Fruit fly (Drosophila melanogaster): ENCODE data around the gene Taf9.

Taf9 gene

dm6 chrX:17882769-17883168 is 40.8 kb downstream of the Taf9 start:
- TF ChIP-seq CG12769 (tag; optimal IDR thresholded peaks at IDR 0.05), result no peak
- TF ChIP-seq klu (GFP tag; IDR thresholded peaks at IDR 0.05), result no peak
- TF ChIP-seq CG13424 (tag; optimal IDR thresholded peaks at IDR 0.05), result no peak
- no peak for TF ChIP-seq dpn (GFP tag; optimal IDR thresholded peaks at IDR 0.05)
- TF ChIP-seq CG11456 (GFP tag; IDR thresholded peaks at IDR 0.05), result no peak
- no peak for TF ChIP-seq chn (GFP tag; optimal IDR thresholded peaks at IDR 0.05)
- no peak for TF ChIP-seq CG4282 (GFP tag; optimal IDR thresholded peaks at IDR 0.05)
- no peak for TF ChIP-seq onecut (GFP tag; IDR thresholded peaks at IDR 0.05)
- no peak for TF ChIP-seq wek (GFP tag; optimal IDR thresholded peaks at IDR 0.05)
- no peak for TF ChIP-seq nau (GFP tag; optimal IDR thresholded peaks at IDR 0.05)
- no peak for TF ChIP-seq eve (GFP tag; optimal IDR thresholded peaks at IDR 0.05)
- TF ChIP-seq CG13296 (GFP tag; optimal IDR thresholded peaks at IDR 0.05), result no peak
- no peak for TF ChIP-seq jumu (GFP tag; optimal IDR thresholded peaks at IDR 0.05)
- peak; percentile 86 for TF ChIP-seq CTCF (GFP tag; optimal IDR thresholded peaks at IDR 0.05)
- TF ChIP-seq CoRest (tag; optimal IDR thresholded peaks at IDR 0.05), result no peak
- TF ChIP-seq cwo (GFP tag; optimal IDR thresholded peaks at IDR 0.05), result peak; percentile 13
- no peak for TF ChIP-seq CG8281 (tag; optimal IDR thresholded peaks at IDR 0.05)
- TF ChIP-seq Med (GFP tag), result peak; percentile 7
- TF ChIP-seq cato (GFP tag; optimal IDR thresholded peaks at IDR 0.05; ENCODE audit: borderline replicate concordance), result no peak
- TF ChIP-seq CG6689 (GFP tag; IDR thresholded peaks at IDR 0.05), result no peak
- TF ChIP-seq CG17328 (GFP tag; IDR thresholded peaks at IDR 0.05), result no peak
- TF ChIP-seq seq (GFP tag; IDR thresholded peaks at IDR 0.05), result no peak
- no peak for TF ChIP-seq maf-S (GFP tag; optimal IDR thresholded peaks at IDR 0.05)
- TF ChIP-seq CG2712 (tag; optimal IDR thresholded peaks at IDR 0.05), result no peak

DNA sequence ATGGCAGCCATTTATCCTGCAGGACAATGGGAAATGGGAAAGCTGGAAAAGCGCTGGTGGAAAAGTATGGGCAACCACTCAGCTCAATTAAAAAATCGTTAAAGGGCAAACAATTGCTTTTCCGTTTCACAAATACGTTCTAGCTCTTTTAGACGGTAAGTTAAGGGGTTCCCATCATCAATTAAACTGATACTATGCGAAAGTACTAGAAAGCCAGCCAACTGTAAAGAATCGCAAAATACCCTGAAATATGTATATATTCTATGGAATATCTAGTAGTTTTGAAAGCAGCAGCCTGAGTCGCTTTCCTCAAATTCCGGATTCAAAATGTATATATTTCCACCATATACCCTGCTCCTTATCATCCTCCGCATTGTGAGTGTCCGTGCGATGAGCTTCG is 41.5 kb downstream of the Taf9 start, which contains the start of gene CG12985:
Gene CG12985 (plus strand): TSS at position 301 of the 400 bp plus-strand sequence.
- no peak for TF ChIP-seq NC2α (GFP tag; optimal IDR thresholded peaks at IDR 0.05)
- TF ChIP-seq CG4282 (GFP tag; optimal IDR thresholded peaks at IDR 0.05), result no peak
- no peak for TF ChIP-seq wdn (GFP tag; IDR thresholded peaks at IDR 0.05)
- TF ChIP-seq CG6683 (GFP tag; optimal IDR thresholded peaks at IDR 0.05), result no peak
- no peak for TF ChIP-seq CG7357 (GFP tag; IDR thresholded peaks at IDR 0.05)
- no peak for TF ChIP-seq unc-4 (GFP tag; IDR thresholded peaks at IDR 0.05; ENCODE audit: partially characterized antibody)
- no peak for TF ChIP-seq MTF-1 (GFP tag; optimal IDR thresholded peaks at IDR 0.05; ENCODE audit: borderline replicate concordance)
- TF ChIP-seq Vsx1 (GFP tag; optimal IDR thresholded peaks at IDR 0.05), result no peak
- TF ChIP-seq CG6689 (GFP tag; IDR thresholded peaks at IDR 0.05), result no peak
- TF ChIP-seq ranshi (GFP tag; IDR thresholded peaks at IDR 0.05), result no peak
- no peak for TF ChIP-seq CG15011 (GFP tag; optimal IDR thresholded peaks at IDR 0.05)
- TF ChIP-seq CG17385 (GFP tag; optimal IDR thresholded peaks at IDR 0.05), result no peak
- no peak for TF ChIP-seq CG16815 (GFP tag; optimal IDR thresholded peaks at IDR 0.05)
- TF ChIP-seq CG4404 (GFP tag; IDR thresholded peaks at IDR 0.05), result no peak
- TF ChIP-seq esg (GFP tag; conservative IDR thresholded peaks at IDR 0.05), result no peak
- no peak for TF ChIP-seq gsb-n (tag; optimal IDR thresholded peaks at IDR 0.05)

DNA sequence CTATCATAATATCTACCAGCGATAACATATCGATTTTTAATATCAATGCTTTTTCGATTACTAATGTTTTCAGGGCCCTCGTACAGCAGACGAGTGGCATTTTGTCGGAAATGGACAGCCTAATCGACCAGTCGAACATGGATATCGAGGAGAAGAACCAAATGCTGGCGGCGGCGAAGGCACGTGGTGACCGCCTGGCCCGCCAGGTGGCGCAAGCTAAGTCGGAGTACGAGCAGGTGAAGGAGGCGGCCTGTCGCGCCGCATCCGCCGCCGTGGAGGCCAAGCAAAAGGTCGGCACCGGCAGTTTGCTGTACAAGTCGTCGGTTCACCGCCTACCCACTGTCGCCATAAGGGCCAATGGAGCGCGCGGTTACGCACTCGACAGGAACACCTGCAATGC is 42.6 kb downstream of the Taf9 start:
- TF ChIP-seq HLH4C (GFP tag; IDR thresholded peaks at IDR 0.05; ENCODE audit: partially characterized antibody) (0 out of 3 replicates have a peak, but pooled peaks have one; percentile 40), Fer2 (tag; optimal IDR thresholded peaks at IDR 0.05) (no peak), Elba2 (GFP tag; optimal IDR thresholded peaks at IDR 0.05) (no peak), CG11085 (GFP tag; IDR thresholded peaks at IDR 0.05) (no peak), CG16863 (GFP tag; optimal IDR thresholded peaks at IDR 0.05) (no peak), CG2889 (GFP tag; IDR thresholded peaks at IDR 0.05) (0 out of 3 replicates have a peak, but pooled peaks have one; percentile 10), CG6813 (GFP tag; optimal IDR thresholded peaks at IDR 0.05) (no peak), kay (GFP tag; optimal IDR thresholded peaks at IDR 0.05) (no peak), Taf1 (GFP tag; IDR thresholded peaks at IDR 0.05) (no peak), CG32532 (GFP tag; IDR thresholded peaks at IDR 0.05) (no peak), CG2199 (GFP tag; IDR thresholded peaks at IDR 0.05) (no peak), CG9215 (GFP tag; IDR thresholded peaks at IDR 0.05) (no peak), E2f2 (GFP tag; IDR thresholded peaks at IDR 0.05) (no peak), org-1 (GFP tag; optimal IDR thresholded peaks at IDR 0.05) (no peak), ham (GFP tag; IDR thresholded peaks at IDR 0.05) (no peak)

Data from whole organism, embryonic.